Worm (Caenorhabditis elegans) whole organism, early embryonic: ENCODE results near the gene snf-11.

ENCODE experiments used
- F13C5.2 ChIP-seq: sonication (generic microtip); optimal IDR thresholded peaks from 2 replicates; lab custom pipeline; 2017; ENCODE audit warnings: mild to moderate bottlenecking, missing genetic modification characterization, inconsistent platforms, missing compliant biosample characterization
- aly-1 ChIP-seq: sonication (generic microtip); optimal IDR thresholded peaks from 2 replicates; lab custom pipeline; 2016; ENCODE audit warnings: missing genetic modification characterization, missing compliant biosample characterization
- ama-1 ChIP-seq: fragments of 150-350 bp; optimal IDR thresholded peaks from 2 replicates; lab custom pipeline; 2014
- hmg-4 ChIP-seq: fragments of 200-800 bp; sonication (Bioruptor generic); optimal IDR thresholded peaks from 2 replicates; lab custom pipeline; 2018; ENCODE audit warnings: mild to moderate bottlenecking, missing genetic modification characterization, missing compliant biosample characterization
- hnd-1 ChIP-seq: sonication (generic microtip); optimal IDR thresholded peaks from 2 replicates; lab custom pipeline; 2016; ENCODE audit warnings: missing genetic modification characterization, missing compliant biosample characterization
- tbx-11 ChIP-seq: fragments of 200-800 bp; sonication (Bioruptor generic); IDR thresholded peaks from 2 replicates; pipeline ENCODE4 v1.3.6; 2022; ENCODE audit warnings: missing genetic modification characterization, missing compliant biosample characterization

ce11 chrV:11320860-11321259, 12.6 kb upstream of the snf-11 start:
- TF ChIP-seq ama-1 (lab: Kevin White, UChicago): no peak
- TF ChIP-seq F13C5.2 (tag; lab: Kevin White, UChicago): no peak
- no peak for TF ChIP-seq tbx-11 (GFP tag; lab: Robert Waterston, UW)
- no peak for TF ChIP-seq hnd-1 (tag; lab: Kevin White, UChicago)
- no peak for TF ChIP-seq hmg-4 (GFP tag; lab: Kevin White, UChicago)
- no peak for TF ChIP-seq aly-1 (tag; lab: Kevin White, UChicago)
